Worm (Caenorhabditis elegans): Measurements from ENCODE around the gene rgs-6.

rgs-6 gene

DNA sequence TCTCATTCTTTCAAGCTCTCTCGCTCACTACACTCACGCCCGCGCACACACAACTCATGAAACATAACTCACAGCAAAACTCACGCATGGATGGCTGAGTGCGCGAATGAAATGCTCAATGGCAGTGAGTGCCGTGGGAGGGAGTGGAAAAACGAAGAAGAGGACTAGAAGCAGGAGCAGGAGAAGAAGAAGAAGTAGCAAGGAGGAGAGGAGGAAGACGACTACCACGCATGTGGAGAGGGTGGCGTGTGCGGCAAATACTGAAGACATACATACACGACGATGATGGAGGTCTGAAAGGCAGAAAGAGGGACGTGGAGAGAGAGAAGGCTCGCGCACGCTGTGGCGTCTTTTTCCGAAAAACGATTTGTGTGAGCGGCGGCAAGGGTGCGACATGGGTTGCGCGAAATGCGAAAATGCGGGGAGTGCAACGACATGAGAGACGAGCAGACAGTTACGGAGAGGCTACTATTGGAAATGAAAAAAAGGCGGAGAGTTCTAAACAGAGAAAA is 4.6 kb downstream of the rgs-6 start:
- TF ChIP-seq nhr-71 (tag; optimal IDR thresholded peaks at IDR 0.05), result peak; percentile 78
- no peak for TF ChIP-seq unc-30 (tag; optimal IDR thresholded peaks at IDR 0.05)
- no peak for TF ChIP-seq efl-3 (GFP tag; optimal IDR thresholded peaks at IDR 0.05)
- TF ChIP-seq ztf-4 (tag; optimal IDR thresholded peaks at IDR 0.05), result peak; percentile 44
- TF ChIP-seq sup-37 (GFP tag; optimal IDR thresholded peaks at IDR 0.05), result no peak
- TF ChIP-seq isw-1 (GFP tag; IDR thresholded peaks at IDR 0.05), result no peak; the same call in none of the 2 replicates
- no peak for TF ChIP-seq nhr-84 (tag; optimal IDR thresholded peaks at IDR 0.05)
- TF ChIP-seq elt-3 (tag; optimal IDR thresholded peaks at IDR 0.05), result no peak
- no peak for TF ChIP-seq blmp-1 (tag; optimal IDR thresholded peaks at IDR 0.05)
- no peak for TF ChIP-seq nhr-11 (tag; optimal IDR thresholded peaks at IDR 0.05)
- TF ChIP-seq ceh-63 (GFP tag; optimal IDR thresholded peaks at IDR 0.05), result no peak
- TF ChIP-seq grh-1 (GFP tag; IDR thresholded peaks at IDR 0.05), result no peak
- TF ChIP-seq pax-3 (tag; optimal IDR thresholded peaks at IDR 0.05), result peak; percentile 51
- TF ChIP-seq ceh-88 (GFP tag; IDR thresholded peaks at IDR 0.05), result no peak
- peak; percentile 15 for TF ChIP-seq zip-4 (GFP tag; optimal IDR thresholded peaks at IDR 0.05)
- TF ChIP-seq tlp-1 (tag; optimal IDR thresholded peaks at IDR 0.05), result no peak
- peak in 1 of 2 experiments; percentile 14 for TF ChIP-seq mdl-1 (tag; optimal IDR thresholded peaks at IDR 0.05)
- peak in 1 of 2 experiments; percentile 42 for TF ChIP-seq ztf-11 (tag; optimal IDR thresholded peaks at IDR 0.05)
- TF ChIP-seq snu-23 (GFP tag; optimal IDR thresholded peaks at IDR 0.05), result peak; percentile 67
- TF ChIP-seq ceh-8 (GFP tag; optimal IDR thresholded peaks at IDR 0.05), result no peak
- TF ChIP-seq nhr-19 (GFP tag; conservative IDR thresholded peaks at IDR 0.05), result peak; percentile 24
- no peak for TF ChIP-seq ets-5 (GFP tag; IDR thresholded peaks at IDR 0.05)
- TF ChIP-seq swsn-7 (tag; optimal IDR thresholded peaks at IDR 0.05), result peak; percentile 76
- TF ChIP-seq fkh-8 (tag; optimal IDR thresholded peaks at IDR 0.05), result peak; percentile 91
- peak; percentile 26 for TF ChIP-seq lin-13 (GFP tag; optimal IDR thresholded peaks at IDR 0.05)
- no peak for TF ChIP-seq lin-35 (GFP tag; optimal IDR thresholded peaks at IDR 0.05)
- TF ChIP-seq nhr-237 (tag; optimal IDR thresholded peaks at IDR 0.05), result no peak
- peak in 1 of 2 experiments; percentile 61 for TF ChIP-seq lsy-2 (tag; optimal IDR thresholded peaks at IDR 0.05)
- TF ChIP-seq nhr-77 (tag; optimal IDR thresholded peaks at IDR 0.05), result peak; percentile 13
- no peak for TF ChIP-seq Y116A8C.19 (tag; optimal IDR thresholded peaks at IDR 0.05; ENCODE audit: borderline replicate concordance)
- peak; percentile 86 for TF ChIP-seq unc-86 (tag; optimal IDR thresholded peaks at IDR 0.05)
- TF ChIP-seq nhr-20 (tag; optimal IDR thresholded peaks at IDR 0.05), result peak; percentile 48
- TF ChIP-seq unc-62 (GFP tag; optimal IDR thresholded peaks at IDR 0.05), result no peak
- peak; percentile 79 for TF ChIP-seq egl-13 (tag; optimal IDR thresholded peaks at IDR 0.05)
- TF ChIP-seq ces-1 (GFP tag; optimal IDR thresholded peaks at IDR 0.05), result no peak
- peak; percentile 4 to 23 for TF ChIP-seq efl-1 (optimal IDR thresholded peaks at IDR 0.05)
- TF ChIP-seq efl-1 (GFP tag; optimal IDR thresholded peaks at IDR 0.05 in 1 of 2), result peak in 1 of 2 experiments; percentile 78
- TF ChIP-seq nhr-12 (tag; optimal IDR thresholded peaks at IDR 0.05), result no peak
- TF ChIP-seq C04F5.9 (tag; optimal IDR thresholded peaks at IDR 0.05), result no peak
- TF ChIP-seq skn-1 (tag; optimal IDR thresholded peaks at IDR 0.05), result no peak
- TF ChIP-seq hlh-4 (tag; optimal IDR thresholded peaks at IDR 0.05), result no peak
- no peak for TF ChIP-seq snpc-4 (tag; optimal IDR thresholded peaks at IDR 0.05)
- peak; percentile 54 for TF ChIP-seq jun-1 (tag; optimal IDR thresholded peaks at IDR 0.05)
- TF ChIP-seq ceh-82 (tag; optimal IDR thresholded peaks at IDR 0.05), result peak; percentile 19 to 76 (median 73)
- TF ChIP-seq dpl-1 (GFP tag; optimal IDR thresholded peaks at IDR 0.05), result peak in 1 of 3 experiments; percentile 35
- TF ChIP-seq unc-98 (GFP tag; IDR thresholded peaks at IDR 0.05), result no peak
- TF ChIP-seq mep-1 (tag; optimal IDR thresholded peaks at IDR 0.05), result peak; percentile 66
- TF ChIP-seq sox-4 (tag; optimal IDR thresholded peaks at IDR 0.05), result peak; percentile 54
- peak; percentile 74 for TF ChIP-seq dsc-1 (tag; optimal IDR thresholded peaks at IDR 0.05)
- TF ChIP-seq unc-130 (tag; optimal IDR thresholded peaks at IDR 0.05), result no peak
- peak; percentile 18 for TF ChIP-seq F16B12.6 (tag; optimal IDR thresholded peaks at IDR 0.05)
- no peak for TF ChIP-seq sptf-1 (tag; optimal IDR thresholded peaks at IDR 0.05)
- peak in 1 of 2 experiments; percentile 61 for TF ChIP-seq egl-27 (tag; optimal IDR thresholded peaks at IDR 0.05)
